Worm (Caenorhabditis elegans) whole organism, young adult: ENCODE data around the gene srt-22.
A peak's percentile ranks its signal among the peaks of the same experiment; 100 is the strongest.

ENCODE experiments used
- B0019.2 ChIP-seq: fragments of 200-800 bp; sonication (Bioruptor generic); conservative IDR thresholded peaks from 2 replicates; pipeline ENCODE4 v1.3.6; 2022; ENCODE audit warnings: missing genetic modification reagents, missing genetic modification characterization, missing compliant biosample characterization
- C17E4.6 ChIP-seq: fragments of 200-800 bp; sonication (Bioruptor generic); IDR thresholded peaks from 2 replicates; pipeline ENCODE4 v1.3.6; 2022; ENCODE audit warnings: missing genetic modification reagents, missing genetic modification characterization, missing compliant biosample characterization
- D2030.7 ChIP-seq: fragments of 200-800 bp; sonication (Bioruptor generic); IDR thresholded peaks from 2 replicates; pipeline ENCODE4 v1.3.6; 2022; ENCODE audit warnings: missing genetic modification reagents, missing genetic modification characterization, missing compliant biosample characterization
- F22D6.2 ChIP-seq: sonication (generic microtip); optimal IDR thresholded peaks from 2 replicates; lab custom pipeline; 2016; ENCODE audit warnings: mild to moderate bottlenecking, missing genetic modification characterization, missing compliant biosample characterization
- F55B11.4 ChIP-seq: sonication (generic microtip); optimal IDR thresholded peaks from 2 replicates; lab custom pipeline; 2016; ENCODE audit warnings: missing compliant biosample characterization, missing genetic modification characterization, borderline replicate concordance; ENCODE audit not compliant: insufficient read depth
- F57C9.4 ChIP-seq: sonication (generic microtip); optimal IDR thresholded peaks from 2 replicates; lab custom pipeline; 2017; ENCODE audit warnings: mild to moderate bottlenecking, missing genetic modification characterization, missing compliant biosample characterization
- K11D2.4 ChIP-seq: fragments of 200-800 bp; sonication (Bioruptor generic); IDR thresholded peaks from 2 replicates; pipeline ENCODE4 v1.3.6; 2022; ENCODE audit warnings: missing genetic modification reagents, missing genetic modification characterization, missing compliant biosample characterization
- K12H6.12 ChIP-seq: fragments of 200-800 bp; sonication (Bioruptor generic); optimal IDR thresholded peaks from 2 replicates; lab custom pipeline; 2018; ENCODE audit warnings: mild to moderate bottlenecking, missing genetic modification characterization, missing compliant biosample characterization
- T26A5.8 ChIP-seq: sonication (generic microtip); optimal IDR thresholded peaks from 2 replicates; lab custom pipeline; 2016; ENCODE audit warnings: missing genetic modification characterization, missing compliant biosample characterization
- Y56A3A.18 ChIP-seq: fragments of 200-800 bp; sonication (Bioruptor generic); IDR thresholded peaks from 2 replicates; pipeline ENCODE4 v1.3.6; 2022; ENCODE audit warnings: missing genetic modification reagents, missing genetic modification characterization, missing compliant biosample characterization
- akir-1 ChIP-seq: fragments of 200-800 bp; sonication (Bioruptor generic); optimal IDR thresholded peaks from 2 replicates; lab custom pipeline; 2018; ENCODE audit warnings: mild to moderate bottlenecking, missing genetic modification characterization, moderate library complexity, missing compliant biosample characterization
- atf-7 ChIP-seq: sonication (generic microtip); optimal IDR thresholded peaks from 2 replicates; lab custom pipeline; 2017; ENCODE audit warnings: mild to moderate bottlenecking, missing genetic modification characterization, missing compliant biosample characterization
- attf-6 ChIP-seq: fragments of 200-800 bp; sonication (Bioruptor generic); IDR thresholded peaks from 2 replicates; pipeline ENCODE4 v1.3.6; 2022; ENCODE audit warnings: missing genetic modification reagents, missing genetic modification characterization, missing compliant biosample characterization
- cebp-2 ChIP-seq: fragments of 200-800 bp; sonication (Bioruptor generic); IDR thresholded peaks from 2 replicates; pipeline ENCODE4 v1.3.6; 2022; ENCODE audit warnings: missing genetic modification characterization, missing compliant biosample characterization
- ceh-27 ChIP-seq: fragments of 200-800 bp; sonication (Bioruptor generic); optimal IDR thresholded peaks from 2 replicates; lab custom pipeline; 2018; ENCODE audit warnings: mild to moderate bottlenecking, missing genetic modification characterization, moderate library complexity, missing compliant biosample characterization
- ceh-58 ChIP-seq: fragments of 200-800 bp; sonication (Bioruptor generic); IDR thresholded peaks from 2 replicates; pipeline ENCODE4 v1.3.6; 2022; ENCODE audit warnings: missing genetic modification characterization, missing compliant biosample characterization
- die-1 ChIP-seq: sonication (generic microtip); optimal IDR thresholded peaks from 2 replicates; lab custom pipeline; 2016; ENCODE audit warnings: missing genotype, mild to moderate bottlenecking, missing genetic modification characterization, missing compliant biosample characterization
- dox-1 ChIP-seq: fragments of 200-800 bp; sonication (Bioruptor generic); IDR thresholded peaks from 2 replicates; pipeline ENCODE4 v1.3.6; 2022; ENCODE audit warnings: missing genetic modification reagents, missing genetic modification characterization, missing compliant biosample characterization
- egl-44 ChIP-seq: fragments of 200-800 bp; sonication (Bioruptor generic); IDR thresholded peaks from 2 replicates; pipeline ENCODE4 v1.3.6; 2022; ENCODE audit warnings: missing genetic modification reagents, missing genetic modification characterization, missing compliant biosample characterization
- egrh-3 ChIP-seq: fragments of 200-800 bp; sonication (Bioruptor generic); IDR thresholded peaks from 2 replicates; pipeline ENCODE4 v1.3.6; 2022; ENCODE audit warnings: missing genetic modification reagents, missing genetic modification characterization, missing compliant biosample characterization
- ets-4 ChIP-seq: fragments of 200-800 bp; sonication (Bioruptor generic); optimal IDR thresholded peaks from 2 replicates; lab custom pipeline; 2018; ENCODE audit warnings: mild to moderate bottlenecking, missing genetic modification characterization, missing compliant biosample characterization
- gei-17 ChIP-seq: fragments of 200-800 bp; sonication (Bioruptor generic); optimal IDR thresholded peaks from 2 replicates; lab custom pipeline; 2018; ENCODE audit warnings: mild to moderate bottlenecking, missing genetic modification characterization, missing compliant biosample characterization
- hmg-1.2 ChIP-seq: fragments of 200-800 bp; sonication (Bioruptor generic); IDR thresholded peaks from 2 replicates; pipeline ENCODE4 v1.3.6; 2022; ENCODE audit warnings: missing genetic modification reagents, missing genetic modification characterization, missing compliant biosample characterization
- lsy-27 ChIP-seq: sonication (generic microtip); optimal IDR thresholded peaks from 2 replicates; lab custom pipeline; 2017; ENCODE audit warnings: missing genetic modification characterization, mild to moderate bottlenecking, missing compliant biosample characterization, antibody characterized with exemption, missing genotype, borderline replicate concordance; ENCODE audit not compliant: insufficient read depth
- madf-10 ChIP-seq: sonication (generic microtip); optimal IDR thresholded peaks from 2 replicates; lab custom pipeline; 2016; ENCODE audit warnings: mild to moderate bottlenecking, missing genetic modification characterization, missing compliant biosample characterization
- mcd-1 ChIP-seq: fragments of 200-800 bp; sonication (Bioruptor generic); IDR thresholded peaks from 2 replicates; pipeline ENCODE4 v1.3.6; 2022; ENCODE audit warnings: missing genetic modification reagents, missing genetic modification characterization, missing compliant biosample characterization
- mxl-1 ChIP-seq: sonication (generic microtip); optimal IDR thresholded peaks from 2 replicates; lab custom pipeline; 2016; ENCODE audit warnings: missing genetic modification characterization, missing compliant biosample characterization
- nfya-2 ChIP-seq: fragments of 200-800 bp; sonication (Bioruptor generic); IDR thresholded peaks from 2 replicates; pipeline ENCODE4 v1.3.6; 2022; ENCODE audit warnings: missing genetic modification reagents, missing genetic modification characterization, missing compliant biosample characterization
- nhr-80 ChIP-seq: sonication (generic microtip); optimal IDR thresholded peaks from 2 replicates; lab custom pipeline; 2016; ENCODE audit warnings: missing genetic modification characterization, missing compliant biosample characterization
- pha-4 ChIP-seq: fragments of 150-350 bp; sonication (generic microtip); optimal IDR thresholded peaks from 2 replicates; lab custom pipeline; 2014; ENCODE audit warnings: missing biosample characterization, missing genetic modification reagents, missing genetic modification characterization
- repo-1 ChIP-seq: sonication (generic microtip); optimal IDR thresholded peaks from 2 replicates; lab custom pipeline; 2017; ENCODE audit warnings: mild to moderate bottlenecking, missing genetic modification characterization, missing compliant biosample characterization
- sea-2 ChIP-seq: fragments of 200-800 bp; sonication (Bioruptor generic); IDR thresholded peaks from 2 replicates; pipeline ENCODE4 v1.3.6; 2022; ENCODE audit warnings: missing genetic modification characterization, missing compliant biosample characterization
- sptf-2 ChIP-seq: fragments of 200-800 bp; sonication (Bioruptor generic); optimal IDR thresholded peaks from 2 replicates; lab custom pipeline; 2018; ENCODE audit warnings: mild to moderate bottlenecking, missing genetic modification characterization, missing compliant biosample characterization
- tlf-1 ChIP-seq: fragments of 200-800 bp; sonication (Bioruptor generic); optimal IDR thresholded peaks from 2 replicates; lab custom pipeline; 2018; ENCODE audit warnings: mild to moderate bottlenecking, missing genetic modification characterization, missing compliant biosample characterization
- xnd-1 ChIP-seq: sonication (generic microtip); optimal IDR thresholded peaks from 2 replicates; lab custom pipeline; 2016; ENCODE audit warnings: missing genotype, missing genetic modification reagents, missing genetic modification characterization, missing compliant biosample characterization
- zim-3 ChIP-seq: sonication (generic microtip); optimal IDR thresholded peaks from 2 replicates; lab custom pipeline; 2017; ENCODE audit warnings: mild to moderate bottlenecking, missing genetic modification characterization, moderate library complexity, missing compliant biosample characterization
- ztf-22 ChIP-seq: fragments of 200-800 bp; sonication (Bioruptor generic); optimal IDR thresholded peaks from 2 replicates; lab custom pipeline; 2018; ENCODE audit warnings: mild to moderate bottlenecking, missing genetic modification characterization, moderate library complexity, missing compliant biosample characterization
- ztf-28 ChIP-seq: fragments of 200-800 bp; sonication (Bioruptor generic); IDR thresholded peaks from 2 replicates; pipeline ENCODE4 v1.3.6; 2022; ENCODE audit warnings: missing genetic modification reagents, missing genetic modification characterization, missing compliant biosample characterization
- ztf-3 ChIP-seq: fragments of 200-800 bp; sonication (Bioruptor generic); optimal IDR thresholded peaks from 2 replicates; lab custom pipeline; 2018; ENCODE audit warnings: mild to moderate bottlenecking, missing genetic modification characterization, missing compliant biosample characterization

The srt-22 gene

DNA sequence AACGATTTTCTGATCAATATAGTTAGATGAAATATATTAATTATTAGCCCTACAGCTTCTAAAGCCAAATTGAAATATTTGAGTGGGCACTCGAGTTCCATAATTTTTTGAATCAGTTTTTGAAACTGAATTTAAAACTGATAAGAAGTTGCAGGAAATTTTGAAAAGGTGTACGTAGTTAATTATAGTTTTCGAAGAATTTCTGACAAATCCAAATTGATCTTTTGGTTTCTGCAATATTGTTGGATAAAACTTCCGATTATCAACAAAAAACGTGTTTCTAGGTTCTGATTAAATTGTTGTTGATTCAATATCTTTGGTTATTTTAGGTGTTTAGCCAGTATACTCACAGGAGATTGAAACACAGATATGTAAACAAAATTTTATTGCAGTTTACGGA lies 9.0 kb downstream of the srt-22 start, which contains the start of gene T26H8.4:
TSS of gene T26H8.4 (minus strand) at position 101 of the 400 bp plus-strand sequence.
- TF ChIP-seq xnd-1 (tag; lab: Kevin White, UChicago) (no peak), lsy-27 (tag; lab: Kevin White, UChicago) (no peak), Y56A3A.18 (GFP tag; lab: Robert Waterston, UW) (no peak), K11D2.4 (GFP tag; lab: Robert Waterston, UW) (no peak), die-1 (tag; lab: Kevin White, UChicago) (no peak), sea-2 (GFP tag; lab: Robert Waterston, UW) (no peak), T26A5.8 (no peak), mxl-1 (tag; lab: Kevin White, UChicago) (no peak), ceh-27 (GFP tag; lab: Kevin White, UChicago) (no peak), F55B11.4 (tag; lab: Kevin White, UChicago) (no peak), sptf-2 (GFP tag; lab: Kevin White, UChicago) (no peak), ztf-3 (GFP tag; lab: Kevin White, UChicago) (no peak), zim-3 (tag; lab: Kevin White, UChicago) (no peak), egl-44 (GFP tag; lab: Robert Waterston, UW) (no peak)

DNA sequence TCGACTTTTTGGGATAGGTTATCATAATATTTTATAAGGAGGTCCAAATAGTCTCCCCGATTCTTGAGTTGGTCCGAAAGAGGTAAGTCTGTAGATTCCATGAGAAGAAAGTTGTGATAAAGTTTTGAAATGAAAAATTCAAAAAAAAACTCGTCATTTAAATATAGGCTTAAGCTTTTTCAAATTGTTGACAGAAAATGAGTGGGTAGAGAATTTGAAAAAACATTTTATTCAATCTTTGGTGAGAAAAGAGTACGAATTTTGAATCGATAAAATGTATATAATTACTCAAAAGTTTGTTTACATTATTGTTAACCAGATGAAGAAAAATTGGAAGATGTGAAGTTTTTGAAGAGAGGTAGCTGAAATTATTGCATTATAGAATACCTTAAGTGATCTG lies 10.2 kb downstream of the srt-22 start, which contains the start of gene T26H8.5:
TSS of gene T26H8.5 (minus strand) at position 101 of the 400 bp plus-strand sequence.
- no peak for TF ChIP-seq gei-17 (GFP tag; lab: Kevin White, UChicago)
- TF ChIP-seq repo-1: no peak
- TF ChIP-seq dox-1 (GFP tag; lab: Robert Waterston, UW): no peak
- TF ChIP-seq B0019.2: no peak
- TF ChIP-seq D2030.7 (GFP tag; lab: Robert Waterston, UW): no peak
- no peak for TF ChIP-seq C17E4.6 (GFP tag; lab: Robert Waterston, UW)
- TF ChIP-seq akir-1 (GFP tag; lab: Kevin White, UChicago): no peak
- TF ChIP-seq mxl-1 (tag; lab: Kevin White, UChicago): no peak
- no peak for TF ChIP-seq mcd-1 (GFP tag; lab: Robert Waterston, UW)

DNA sequence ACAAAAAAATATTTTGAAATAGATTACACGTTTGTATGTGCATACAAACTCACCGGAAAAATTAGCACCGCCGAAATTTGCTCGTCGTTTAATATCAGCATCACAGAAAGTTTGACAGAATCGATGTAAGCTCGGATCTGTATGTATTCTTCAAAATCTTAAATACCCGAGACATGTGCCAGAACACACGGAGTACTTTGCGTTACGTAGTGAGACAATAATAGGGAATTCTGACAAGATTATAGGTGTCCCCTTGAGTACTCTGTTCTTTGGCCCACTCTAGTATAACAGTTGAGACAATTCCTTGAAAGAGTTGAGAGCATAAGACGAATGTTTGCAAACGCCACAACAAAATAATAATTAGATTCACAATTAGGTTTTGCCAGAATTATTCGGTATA lies 12.1 kb downstream of the srt-22 start, which contains the start of gene srx-48:
TSS of gene srx-48 (minus strand) at position 101 of the 400 bp plus-strand sequence.
- TF ChIP-seq ztf-28: no peak
- TF ChIP-seq ceh-58 (GFP tag; lab: Robert Waterston, UW): no peak
- no peak for TF ChIP-seq F57C9.4 (tag; lab: Kevin White, UChicago)
- TF ChIP-seq cebp-2 (GFP tag; lab: Robert Waterston, UW): no peak
- no peak for TF ChIP-seq die-1 (tag; lab: Kevin White, UChicago)
- TF ChIP-seq ztf-22 (GFP tag; lab: Kevin White, UChicago): no peak
- TF ChIP-seq F22D6.2 (tag; lab: Kevin White, UChicago): no peak
- TF ChIP-seq egrh-3 (GFP tag; lab: Robert Waterston, UW): no peak
- TF ChIP-seq madf-10 (tag; lab: Kevin White, UChicago): no peak
- no peak for TF ChIP-seq nfya-2 (GFP tag; lab: Robert Waterston, UW)

DNA sequence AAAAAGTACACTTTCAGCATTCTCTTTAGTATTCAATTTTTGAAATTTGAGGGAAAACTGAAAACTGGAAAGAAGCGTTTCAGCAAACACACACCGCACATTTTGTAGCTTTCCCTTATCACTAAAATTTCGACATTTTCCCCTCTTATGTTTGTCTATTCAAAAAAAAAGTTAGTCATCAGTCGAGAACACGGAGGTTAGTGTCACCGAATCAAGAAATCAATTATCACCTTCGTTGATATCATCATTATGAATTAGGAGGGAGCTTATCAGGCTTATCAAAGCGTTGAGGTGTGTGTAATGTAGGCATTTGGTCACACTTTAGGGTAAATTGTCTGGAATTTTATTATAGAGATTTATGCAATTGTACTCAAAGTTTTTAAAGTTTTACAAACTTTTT lies 17.1 kb downstream of the srt-22 start, which contains the start of gene cpr-3:
TSS of gene cpr-3 (minus strand) at position 104 of the 400 bp plus-strand sequence.
- TF ChIP-seq madf-10 (tag; lab: Kevin White, UChicago): peak; percentile 24
- TF ChIP-seq attf-6: no peak
- TF ChIP-seq pha-4 (tag; lab: Kevin White, UChicago): peak; percentile 23
- TF ChIP-seq ets-4: peak; percentile 83
- peak; percentile 69 for TF ChIP-seq atf-7 (tag; lab: Kevin White, UChicago)
- TF ChIP-seq tlf-1 (GFP tag; lab: Kevin White, UChicago): no peak
- TF ChIP-seq K12H6.12 (tag; lab: Kevin White, UChicago): no peak
- TF ChIP-seq hmg-1.2 (GFP tag; lab: Robert Waterston, UW): no peak
- peak; percentile 88 for TF ChIP-seq ztf-22 (GFP tag; lab: Kevin White, UChicago)
- TF ChIP-seq nhr-80 (tag; lab: Kevin White, UChicago): peak; percentile 97
- no peak for TF ChIP-seq B0019.2
